Worm (Caenorhabditis elegans) whole organism, L4 larva: ENCODE data around the gene F13B6.3.

ENCODE experiments used
- F26F4.8 ChIP-seq: fragments of 200-800 bp; sonication (Bioruptor generic); conservative IDR thresholded peaks from 2 replicates; pipeline ENCODE4 v1.3.6; 2022; ENCODE audit warnings: missing genetic modification characterization, missing compliant biosample characterization
- F44E2.7 ChIP-seq: fragments of 200-800 bp; sonication (Bioruptor generic); IDR thresholded peaks from 2 replicates; pipeline ENCODE4 v2.1.2; 2022; ENCODE audit warnings: missing genetic modification characterization, missing compliant biosample characterization
- F49E8.2 ChIP-seq: sonication (generic microtip); optimal IDR thresholded peaks from 2 replicates; lab custom pipeline; 2016; ENCODE audit warnings: missing compliant biosample characterization, mild to moderate bottlenecking, missing genetic modification characterization, borderline replicate concordance
- R02D3.7 ChIP-seq: fragments of 150-350 bp; sonication (generic microtip); optimal IDR thresholded peaks from 3 replicates; lab custom pipeline; 2014; ENCODE audit warnings: missing biosample characterization, missing genetic modification characterization
- T20F7.1 ChIP-seq: fragments of 200-800 bp; sonication (Bioruptor generic); optimal IDR thresholded peaks from 2 replicates; lab custom pipeline; 2018; ENCODE audit warnings: mild to moderate bottlenecking, missing genetic modification characterization, missing compliant biosample characterization
- Y105C5A.15 ChIP-seq: fragments of 200-800 bp; sonication (Bioruptor generic); IDR thresholded peaks from 2 replicates; pipeline ENCODE4 v1.3.6; 2022; ENCODE audit warnings: missing genetic modification characterization, missing compliant biosample characterization
- Y75B8A.6 ChIP-seq: fragments of 200-800 bp; sonication (Bioruptor generic); IDR thresholded peaks from 2 replicates; pipeline ENCODE4 v1.3.6; 2022; ENCODE audit warnings: missing genetic modification reagents, missing genetic modification characterization, missing compliant biosample characterization
- aha-1 ChIP-seq: fragments of 150-350 bp; peaks from one replicate; lab custom pipeline; 2014; ENCODE audit warnings: missing biosample characterization, missing genetic modification characterization
- ama-1 ChIP-seq: fragments of 150-350 bp; optimal IDR thresholded peaks from 2 replicates; lab custom pipeline; 2014; ENCODE audit warnings: inconsistent platforms, mixed read lengths
- ceh-20 ChIP-seq: fragments of 200-800 bp; sonication (Bioruptor generic); IDR thresholded peaks from 2 replicates; pipeline ENCODE4 v1.3.6; 2022; ENCODE audit warnings: missing genetic modification reagents, missing genetic modification characterization, missing compliant biosample characterization
- ceh-28 ChIP-seq: fragments of 150-350 bp; optimal IDR thresholded peaks from 2 replicates; lab custom pipeline; 2014; ENCODE audit warnings: missing biosample characterization, missing genetic modification reagents, missing genetic modification characterization
- ceh-44 ChIP-seq: fragments of 200-800 bp; sonication (Bioruptor generic); IDR thresholded peaks from 2 replicates; pipeline ENCODE4 v1.3.6; 2022; ENCODE audit warnings: missing genetic modification reagents, missing genetic modification characterization, missing compliant biosample characterization
- ceh-62 ChIP-seq: sonication (generic microtip); optimal IDR thresholded peaks from 2 replicates; lab custom pipeline; 2017; ENCODE audit warnings: missing biosample characterization, missing genetic modification characterization
- ceh-82 ChIP-seq: sonication (generic microtip); optimal IDR thresholded peaks from 2 replicates; lab custom pipeline; 2017; ENCODE audit warnings: missing biosample characterization, missing genetic modification characterization
- ces-1 ChIP-seq: fragments of 150-350 bp; sonication (generic microtip); optimal IDR thresholded peaks from 4 replicates; lab custom pipeline; 2014; ENCODE audit warnings: missing biosample characterization, missing genetic modification reagents, missing genetic modification characterization
- cey-2 ChIP-seq: sonication (generic microtip); optimal IDR thresholded peaks from 3 replicates; lab custom pipeline; 2017; ENCODE audit warnings: missing genetic modification characterization, mild to moderate bottlenecking, missing compliant biosample characterization, antibody characterized with exemption, borderline replicate concordance; ENCODE audit not compliant: insufficient read depth
- daf-16 ChIP-seq, 3 experiments: sonication (generic microtip); optimal IDR thresholded peaks; 2 replicates each; lab custom pipeline; 2016 to 2017; ENCODE audit warnings: missing genetic modification characterization in 3 of 3, missing genetic modification reagents in 3 of 3, mild to moderate bottlenecking in 2 of 3, missing compliant biosample characterization in 2 of 3, missing biosample characterization in 1 of 3, moderate library complexity in 1 of 3
- dmd-6 ChIP-seq: fragments of 200-800 bp; sonication (Bioruptor generic); IDR thresholded peaks from 2 replicates; pipeline ENCODE4 v1.3.6; 2022; ENCODE audit warnings: missing genetic modification reagents, missing genetic modification characterization, missing compliant biosample characterization
- dmd-8 ChIP-seq: fragments of 200-800 bp; sonication (Bioruptor generic); IDR thresholded peaks from 2 replicates; pipeline ENCODE4 v1.3.6; 2022; ENCODE audit warnings: missing genetic modification characterization, missing compliant biosample characterization
- dpl-1 ChIP-seq: fragments of 150-350 bp; optimal IDR thresholded peaks from 2 replicates; lab custom pipeline; 2014; ENCODE audit warnings: missing biosample characterization, missing genetic modification reagents, missing genetic modification characterization
- duxl-1 ChIP-seq: sonication (generic microtip); optimal IDR thresholded peaks from 2 replicates; lab custom pipeline; 2016; ENCODE audit warnings: mild to moderate bottlenecking, missing genetic modification characterization, moderate library complexity, missing compliant biosample characterization; ENCODE audit not compliant: poor library complexity
- egl-27 ChIP-seq: sonication (generic microtip); optimal IDR thresholded peaks from 3 replicates; lab custom pipeline; 2017; ENCODE audit warnings: missing biosample characterization, missing genetic modification reagents, missing genetic modification characterization
- egl-43 ChIP-seq: fragments of 200-800 bp; sonication (Bioruptor generic); IDR thresholded peaks from 2 replicates; pipeline ENCODE4 v1.3.6; 2022; ENCODE audit warnings: missing genetic modification reagents, missing genetic modification characterization, missing compliant biosample characterization
- fkh-10 ChIP-seq: fragments of 150-350 bp; optimal IDR thresholded peaks from 2 replicates; lab custom pipeline; 2014; ENCODE audit warnings: missing biosample characterization, missing genetic modification reagents, missing genetic modification characterization
- hlh-11 ChIP-seq: fragments of 200-800 bp; sonication (Bioruptor generic); optimal IDR thresholded peaks from 2 replicates; lab custom pipeline; 2018; ENCODE audit warnings: mild to moderate bottlenecking, missing genetic modification characterization, missing compliant biosample characterization
- hmg-1.1 ChIP-seq: fragments of 200-800 bp; sonication (Bioruptor generic); IDR thresholded peaks from 2 replicates; pipeline ENCODE4 v1.3.6; 2022; ENCODE audit warnings: missing genetic modification reagents, missing genetic modification characterization, missing compliant biosample characterization
- jun-1 ChIP-seq: fragments of 150-350 bp; optimal IDR thresholded peaks from 2 replicates; lab custom pipeline; 2014; ENCODE audit warnings: missing biosample characterization, missing genetic modification reagents, missing genetic modification characterization
- lin-38 ChIP-seq: fragments of 200-800 bp; sonication (Bioruptor generic); IDR thresholded peaks from 2 replicates; pipeline ENCODE4 v1.3.6; 2022; ENCODE audit warnings: missing genetic modification reagents, missing genetic modification characterization, missing compliant biosample characterization
- madf-9 ChIP-seq: fragments of 200-800 bp; sonication (Bioruptor generic); conservative IDR thresholded peaks from 2 replicates; pipeline ENCODE4 v1.3.6; 2022; ENCODE audit warnings: missing genetic modification reagents, missing genetic modification characterization, missing compliant biosample characterization
- mdt-29 ChIP-seq: fragments of 200-800 bp; sonication (Bioruptor generic); IDR thresholded peaks from 2 replicates; pipeline ENCODE4 v1.3.6; 2022; ENCODE audit warnings: missing genetic modification reagents, missing genetic modification characterization, missing compliant biosample characterization
- mes-2 ChIP-seq: sonication (generic microtip); optimal IDR thresholded peaks from 2 replicates; lab custom pipeline; 2016; ENCODE audit warnings: missing genotype, mild to moderate bottlenecking, missing genetic modification characterization, missing compliant biosample characterization; ENCODE audit not compliant: poor library complexity, severe bottlenecking
- nhr-10 ChIP-seq: fragments of 150-350 bp; optimal IDR thresholded peaks from 2 replicates; lab custom pipeline; 2014; ENCODE audit warnings: missing biosample characterization, missing genetic modification characterization
- nhr-102 ChIP-seq: sonication (generic microtip); optimal IDR thresholded peaks from 2 replicates; lab custom pipeline; 2016; ENCODE audit warnings: mild to moderate bottlenecking, missing genetic modification characterization, moderate library complexity, missing compliant biosample characterization
- nhr-42 ChIP-seq: fragments of 200-800 bp; sonication (Bioruptor generic); IDR thresholded peaks from 2 replicates; pipeline ENCODE4 v1.3.6; 2022; ENCODE audit warnings: missing genetic modification characterization, missing compliant biosample characterization
- nhr-48 ChIP-seq: sonication (generic microtip); optimal IDR thresholded peaks from 2 replicates; lab custom pipeline; 2016; ENCODE audit warnings: mild to moderate bottlenecking, missing genetic modification characterization, missing compliant biosample characterization
- pqm-1 ChIP-seq: sonication (generic microtip); optimal IDR thresholded peaks from 2 replicates; lab custom pipeline; 2017; ENCODE audit warnings: missing biosample characterization, missing genetic modification characterization
- sdz-12 ChIP-seq: fragments of 200-800 bp; sonication (Bioruptor generic); optimal IDR thresholded peaks from 2 replicates; lab custom pipeline; 2018; ENCODE audit warnings: mild to moderate bottlenecking, missing genetic modification characterization, missing compliant biosample characterization
- snpc-1.2 ChIP-seq: fragments of 200-800 bp; sonication (Bioruptor generic); IDR thresholded peaks from 2 replicates; pipeline ENCODE4 v1.3.6; 2022; ENCODE audit warnings: missing genetic modification reagents, missing genetic modification characterization, missing compliant biosample characterization
- snpc-4 ChIP-seq: fragments of 150-350 bp; optimal IDR thresholded peaks from 2 replicates; lab custom pipeline; 2014; ENCODE audit warnings: missing biosample characterization, missing genetic modification characterization
- spr-1 ChIP-seq: sonication (generic microtip); optimal IDR thresholded peaks from 2 replicates; lab custom pipeline; 2016; ENCODE audit warnings: mild to moderate bottlenecking, missing genetic modification characterization, missing compliant biosample characterization
- vab-7 ChIP-seq: fragments of 200-800 bp; sonication (Bioruptor generic); IDR thresholded peaks from 2 replicates; pipeline ENCODE4 v1.3.6; 2022; ENCODE audit warnings: missing genetic modification reagents, missing genetic modification characterization, missing compliant biosample characterization
- zfp-3 ChIP-seq: fragments of 200-800 bp; sonication (Bioruptor generic); conservative IDR thresholded peaks from 2 replicates; pipeline ENCODE4 v1.3.6; 2022; ENCODE audit warnings: missing genetic modification reagents, missing genetic modification characterization, missing compliant biosample characterization
- zip-2 ChIP-seq: fragments of 150-350 bp; optimal IDR thresholded peaks from 2 replicates; lab custom pipeline; 2014; ENCODE audit warnings: missing biosample characterization, missing genetic modification characterization

Gene F13B6.3

DNA sequence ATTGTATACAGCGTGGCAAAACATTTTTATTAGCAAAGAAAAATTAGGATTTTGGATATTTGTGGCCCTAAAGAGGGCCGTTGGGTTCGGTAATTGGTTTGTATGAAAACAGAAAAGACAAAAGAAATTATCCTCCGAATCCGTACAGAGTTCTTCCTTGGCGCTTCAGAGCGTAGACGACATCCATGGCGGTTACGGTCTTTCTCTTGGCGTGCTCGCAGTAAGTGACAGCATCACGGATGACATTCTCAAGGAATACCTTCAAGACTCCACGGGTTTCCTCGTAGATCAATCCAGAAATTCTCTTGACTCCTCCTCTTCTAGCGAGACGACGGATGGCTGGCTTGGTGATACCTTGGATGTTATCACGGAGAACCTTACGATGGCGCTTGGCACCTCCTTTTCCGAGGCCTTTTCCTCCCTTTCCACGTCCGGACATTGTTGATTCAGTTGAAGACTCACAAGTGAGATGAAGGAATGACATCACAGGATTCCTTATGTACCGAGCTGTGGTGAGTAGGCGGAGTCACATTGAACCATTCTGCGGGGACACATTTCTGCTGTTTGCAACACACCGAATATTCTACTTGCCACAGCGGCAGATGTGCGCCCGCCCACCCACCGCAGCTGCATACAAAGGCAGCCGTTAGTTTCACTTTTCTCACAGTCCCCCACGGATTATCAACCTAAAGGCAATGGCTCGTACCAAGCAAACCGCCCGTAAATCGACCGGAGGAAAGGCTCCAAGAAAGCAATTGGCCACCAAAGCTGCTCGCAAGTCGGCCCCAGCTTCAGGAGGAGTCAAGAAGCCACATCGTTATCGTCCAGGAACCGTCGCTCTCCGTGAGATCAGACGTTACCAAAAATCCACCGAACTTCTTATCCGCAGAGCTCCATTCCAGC lies 22.0 kb upstream of the F13B6.3 start, which contains the start of the genes his-60 and his-59 (continued):
- TF ChIP-seq duxl-1 (no peak), ces-1 (GFP tag; lab: Kevin White, UChicago) (no peak), F49E8.2 (tag; lab: Kevin White, UChicago) (peak; percentile 89), F26F4.8 (peak; percentile 63), nhr-10 (no peak), daf-16 (GFP tag; optimal IDR thresholded peaks at IDR 0.05; lab: Kevin White, UChicago) (no peak), daf-16 (tag; optimal IDR thresholded peaks at IDR 0.05; lab: Kevin White, UChicago) (peak; percentile 62), vab-7 (GFP tag; lab: Robert Waterston, UW) (peak; percentile 64), T20F7.1 (GFP tag; lab: Kevin White, UChicago) (no peak), dpl-1 (GFP tag; lab: Kevin White, UChicago) (peak; percentile 43), nhr-48 (peak; percentile 82), egl-27 (tag; lab: Kevin White, UChicago) (no peak), ceh-28 (tag; lab: Kevin White, UChicago) (no peak), Y75B8A.6 (no peak), lin-38 (GFP tag; lab: Robert Waterston, UW) (peak; percentile 48), fkh-10 (no peak), zfp-3 (no peak), ceh-62 (no peak), nhr-102 (tag; lab: Kevin White, UChicago) (peak; percentile 80), ceh-44 (no peak), snpc-4 (tag; lab: Kevin White, UChicago) (no peak), ceh-82 (tag; lab: Kevin White, UChicago) (no peak), snpc-1.2 (GFP tag; lab: Robert Waterston, UW) (peak; percentile 57), zip-2 (no peak), hmg-1.1 (GFP tag; lab: Robert Waterston, UW) (peak; percentile 23; the same call in 1 of the 2 replicates), nhr-42 (GFP tag; lab: Robert Waterston, UW) (peak; percentile 46; the same call in 1 of the 2 replicates), aha-1 (tag; lab: Kevin White, UChicago) (peak; percentile 51), ceh-20 (GFP tag; lab: Robert Waterston, UW) (no peak; the same call in 1 of the 2 replicates), mes-2 (tag; lab: Kevin White, UChicago) (peak; percentile 80), dmd-8 (peak; percentile 84), mdt-29 (GFP tag; lab: Robert Waterston, UW) (peak; percentile 26; the same call in 1 of the 2 replicates), R02D3.7 (no peak), dmd-6 (GFP tag; lab: Robert Waterston, UW) (no peak), F44E2.7 (peak; percentile 77; the same call in 1 of the 2 replicates), hlh-11 (tag; lab: Kevin White, UChicago) (peak; percentile 76), Y105C5A.15 (GFP tag; lab: Robert Waterston, UW) (peak; percentile 50; the same call in 1 of the 2 replicates), cey-2 (tag; lab: Kevin White, UChicago) (no peak), madf-9 (GFP tag; lab: Robert Waterston, UW) (no peak), egl-43 (peak; percentile 77), jun-1 (no peak), ama-1 (peak; percentile 50), spr-1 (no peak), pqm-1 (tag; lab: Kevin White, UChicago) (no peak), sdz-12 (GFP tag; lab: Kevin White, UChicago) (no peak)
